Fruit fly (Drosophila melanogaster) whole organism, embryonic: ENCODE results near the gene mld.

Experiments
- Ada2b ChIP-seq: fragments of 200-800 bp; sonication (Bioruptor generic); IDR thresholded peaks from 2 replicates; pipeline ENCODE4 v1.3.6; 2022; ENCODE audit warnings: missing biosample characterization, missing genetic modification characterization
- Adf1 ChIP-seq: fragments of 200-800 bp; sonication (Bioruptor generic); IDR thresholded peaks from 2 replicates; pipeline ENCODE4 v1.3.6; 2022; ENCODE audit warnings: missing biosample characterization, missing genetic modification characterization
- Asciz ChIP-seq: fragments of 200-800 bp; sonication (Bioruptor generic); optimal IDR thresholded peaks from 2 replicates; lab custom pipeline; 2017; ENCODE audit warnings: missing biosample characterization, mild to moderate bottlenecking, missing genetic modification characterization, missing genetic modification reagents
- BEAF-32 ChIP-seq: fragments of 200-800 bp; sonication (Bioruptor generic); optimal IDR thresholded peaks from 3 replicates; lab custom pipeline; 2017; ENCODE audit warnings: missing biosample characterization, missing genetic modification characterization, mild to moderate bottlenecking, moderate library complexity, missing genetic modification reagents
- Blimp-1 ChIP-seq: fragments of 200-800 bp; sonication (Bioruptor generic); optimal IDR thresholded peaks from 3 replicates; lab custom pipeline; 2018; ENCODE audit warnings: missing biosample characterization, missing genetic modification characterization, mild to moderate bottlenecking, moderate library complexity, missing genetic modification reagents
- CG10209 ChIP-seq: fragments of 200-800 bp; sonication (Bioruptor generic); optimal IDR thresholded peaks from 3 replicates; lab custom pipeline; 2017; ENCODE audit warnings: missing biosample characterization, mild to moderate bottlenecking, missing genetic modification characterization, missing genetic modification reagents
- CG1024 ChIP-seq: fragments of 200-800 bp; sonication (Bioruptor generic); IDR thresholded peaks from 2 replicates; pipeline ENCODE4 v1.3.6; 2022; ENCODE audit warnings: missing biosample characterization, missing genetic modification characterization
- CG10274 ChIP-seq: fragments of 200-800 bp; sonication (Bioruptor generic); optimal IDR thresholded peaks from 3 replicates; lab custom pipeline; 2017; ENCODE audit warnings: missing biosample characterization, mild to moderate bottlenecking, missing genetic modification characterization
- CG10431 ChIP-seq: fragments of 200-800 bp; sonication (Bioruptor generic); optimal IDR thresholded peaks from 3 replicates; lab custom pipeline; 2018; ENCODE audit warnings: missing biosample characterization, mild to moderate bottlenecking, missing genetic modification characterization
- CG14710 ChIP-seq: fragments of 200-800 bp; sonication (Bioruptor generic); optimal IDR thresholded peaks from 3 replicates; lab custom pipeline; 2019; ENCODE audit warnings: missing biosample characterization, mild to moderate bottlenecking, missing genetic modification characterization, moderate library complexity
- CG15601 ChIP-seq: fragments of 200-800 bp; sonication (Bioruptor generic); optimal IDR thresholded peaks from 3 replicates; lab custom pipeline; 2019; ENCODE audit warnings: missing biosample characterization, mild to moderate bottlenecking, missing genetic modification characterization, moderate library complexity
- CG15696 ChIP-seq: fragments of 200-800 bp; sonication (Bioruptor generic); optimal IDR thresholded peaks from 2 replicates; lab custom pipeline; 2019; ENCODE audit warnings: missing biosample characterization, mild to moderate bottlenecking, missing genetic modification characterization, moderate library complexity
- CG16815 ChIP-seq: fragments of 200-800 bp; sonication (Bioruptor generic); optimal IDR thresholded peaks from 3 replicates; lab custom pipeline; 2017; ENCODE audit warnings: missing biosample characterization, mild to moderate bottlenecking, missing genetic modification characterization
- CG17361 ChIP-seq: fragments of 200-800 bp; sonication (Bioruptor generic); IDR thresholded peaks from 3 replicates; pipeline ENCODE4 v1.3.6; 2022; ENCODE audit warnings: missing biosample characterization, missing genetic modification characterization
- CG17829 ChIP-seq: fragments of 200-800 bp; optimal IDR thresholded peaks from 2 replicates; lab custom pipeline; 2019; ENCODE audit warnings: missing biosample characterization, mild to moderate bottlenecking, missing genetic modification characterization, moderate library complexity
- CG18476 ChIP-seq: fragments of 200-800 bp; sonication (Bioruptor generic); optimal IDR thresholded peaks from 2 replicates; lab custom pipeline; 2016; ENCODE audit warnings: missing biosample characterization, mild to moderate bottlenecking, missing genetic modification characterization
- CG30403 ChIP-seq: fragments of 200-800 bp; sonication (Bioruptor generic); optimal IDR thresholded peaks from 3 replicates; lab custom pipeline; 2016; ENCODE audit warnings: missing biosample characterization, missing genetic modification characterization
- CG31388 ChIP-seq: fragments of 200-800 bp; sonication (Bioruptor generic); optimal IDR thresholded peaks from 2 replicates; lab custom pipeline; 2016; ENCODE audit warnings: missing biosample characterization, missing genetic modification characterization
- CG4282 ChIP-seq: fragments of 200-800 bp; sonication (Bioruptor generic); optimal IDR thresholded peaks from 2 replicates; lab custom pipeline; 2016; ENCODE audit warnings: missing biosample characterization, missing genetic modification characterization
- CG4820 ChIP-seq: fragments of 200-800 bp; sonication (Bioruptor generic); optimal IDR thresholded peaks from 3 replicates; lab custom pipeline; 2016; ENCODE audit warnings: missing biosample characterization, missing genetic modification characterization
- CG6654 ChIP-seq: fragments of 200-800 bp; sonication (Bioruptor generic); optimal IDR thresholded peaks from 2 replicates; lab custom pipeline; 2017; ENCODE audit warnings: missing biosample characterization, mild to moderate bottlenecking, missing genetic modification characterization
- CG7745 ChIP-seq: fragments of 200-800 bp; sonication (Bioruptor generic); optimal IDR thresholded peaks from 2 replicates; lab custom pipeline; 2018; ENCODE audit warnings: missing biosample characterization, mild to moderate bottlenecking, missing genetic modification characterization, moderate library complexity
- CG7928 ChIP-seq: fragments of 200-800 bp; sonication (Bioruptor generic); optimal IDR thresholded peaks from 2 replicates; lab custom pipeline; 2017; ENCODE audit warnings: missing biosample characterization, mild to moderate bottlenecking, missing genetic modification characterization
- Dp ChIP-seq: fragments of 200-800 bp; sonication (Bioruptor generic); optimal IDR thresholded peaks from 2 replicates; lab custom pipeline; 2018; ENCODE audit warnings: missing biosample characterization, mild to moderate bottlenecking, missing genetic modification characterization, moderate library complexity
- ERR ChIP-seq: fragments of 200-800 bp; sonication (Bioruptor generic); optimal IDR thresholded peaks from 2 replicates; lab custom pipeline; 2016; ENCODE audit warnings: missing biosample characterization, missing genetic modification characterization
- Fer2 ChIP-seq: fragments of 200-800 bp; sonication (Bioruptor generic); optimal IDR thresholded peaks from 2 replicates; lab custom pipeline; 2018; ENCODE audit warnings: missing biosample characterization, mild to moderate bottlenecking, missing genetic modification characterization, moderate library complexity
- Hey ChIP-seq: fragments of 200-800 bp; sonication (Bioruptor generic); optimal IDR thresholded peaks from 3 replicates; lab custom pipeline; 2018; ENCODE audit warnings: missing biosample characterization, mild to moderate bottlenecking, missing genetic modification characterization
- Hr3 ChIP-seq: fragments of 200-800 bp; sonication (Bioruptor generic); optimal IDR thresholded peaks from 3 replicates; lab custom pipeline; 2016; ENCODE audit warnings: missing biosample characterization, missing genetic modification characterization
- Hr51 ChIP-seq, 2 experiments: fragments of 200-800 bp; sonication (Bioruptor generic); optimal IDR thresholded peaks; 2 replicates in 1 of 2; 3 replicates in 1 of 2; lab custom pipeline; 2016 to 2018; ENCODE audit warnings: missing biosample characterization in 2 of 2, missing genetic modification characterization in 2 of 2, mild to moderate bottlenecking in 1 of 2, moderate library complexity in 1 of 2
- MESR4 ChIP-seq: fragments of 200-800 bp; sonication (Bioruptor generic); optimal IDR thresholded peaks from 2 replicates; lab custom pipeline; 2018; ENCODE audit warnings: missing biosample characterization, mild to moderate bottlenecking, missing genetic modification characterization, moderate library complexity
- NC2α ChIP-seq: fragments of 200-800 bp; sonication (Bioruptor generic); optimal IDR thresholded peaks from 2 replicates; lab custom pipeline; 2016; ENCODE audit warnings: missing biosample characterization, missing genetic modification characterization
- NK7.1 ChIP-seq: fragments of 200-800 bp; sonication (Bioruptor generic); optimal IDR thresholded peaks from 3 replicates; lab custom pipeline; 2016; ENCODE audit warnings: missing biosample characterization, missing genetic modification characterization
- Nf-YB ChIP-seq: fragments of 200-800 bp; sonication (Bioruptor generic); optimal IDR thresholded peaks from 3 replicates; lab custom pipeline; 2019; ENCODE audit warnings: missing biosample characterization, mild to moderate bottlenecking, missing genetic modification characterization, moderate library complexity
- Oli ChIP-seq: fragments of 200-800 bp; sonication (Bioruptor generic); optimal IDR thresholded peaks from 2 replicates; lab custom pipeline; 2018; ENCODE audit warnings: missing biosample characterization, mild to moderate bottlenecking, missing genetic modification characterization, moderate library complexity
- Trl ChIP-seq, 3 experiments: fragments of >200 bp in 2 of 3; fragments of 200-800 bp in 1 of 3; sonication (Bioruptor generic) in 1 of 3; optimal IDR thresholded peaks; 2 replicates in 1 of 3; 3 replicates in 2 of 3; lab custom pipeline; 2016 to 2017; ENCODE audit warnings: missing biosample characterization in 1 of 3, missing genetic modification characterization in 1 of 3
- Usf ChIP-seq: fragments of 200-800 bp; sonication (Bioruptor generic); optimal IDR thresholded peaks from 2 replicates; lab custom pipeline; 2017; ENCODE audit warnings: missing genotype, missing biosample characterization, missing genetic modification characterization
- ara ChIP-seq: fragments of 200-800 bp; sonication (Bioruptor generic); IDR thresholded peaks from 2 replicates; pipeline ENCODE4 v1.3.6; 2022; ENCODE audit warnings: missing biosample characterization, missing genetic modification characterization
- ase ChIP-seq: fragments of 200-800 bp; sonication (Bioruptor generic); IDR thresholded peaks from 3 replicates; pipeline ENCODE4 v1.3.6; 2022; ENCODE audit warnings: missing biosample characterization, missing genetic modification characterization
- dm ChIP-seq: fragments of 200-800 bp; sonication (Bioruptor generic); optimal IDR thresholded peaks from 3 replicates; lab custom pipeline; 2016; ENCODE audit warnings: missing biosample characterization, missing genetic modification characterization
- dysf ChIP-seq: fragments of 200-800 bp; sonication (Bioruptor generic); IDR thresholded peaks from 3 replicates; pipeline ENCODE4 v1.3.6; 2022; ENCODE audit warnings: missing biosample characterization, missing genetic modification characterization
- grn ChIP-seq: fragments of 200-800 bp; sonication (Bioruptor generic); optimal IDR thresholded peaks from 3 replicates; lab custom pipeline; 2017; ENCODE audit warnings: missing biosample characterization, missing genetic modification characterization
- hbn ChIP-seq: fragments of 200-800 bp; sonication (Bioruptor generic); IDR thresholded peaks from 2 replicates; pipeline ENCODE4 v1.3.6; 2022; ENCODE audit warnings: missing biosample characterization, missing genetic modification characterization; ENCODE audit not compliant: partially characterized antibody
- lmd ChIP-seq: fragments of 200-800 bp; sonication (Bioruptor generic); IDR thresholded peaks from 2 replicates; pipeline ENCODE4 v1.3.6; 2022; ENCODE audit warnings: missing biosample characterization, missing genetic modification characterization
- lov ChIP-seq, 2 experiments: fragments of 200-800 bp in 1 of 2; fragments of >200 bp in 1 of 2; sonication (Bioruptor generic) in 1 of 2; IDR thresholded peaks in 1 of 2; optimal IDR thresholded peaks in 1 of 2; 2 replicates in 1 of 2; 3 replicates in 1 of 2; pipeline versions ENCODE4 v1.3.6 to Lab custom; 2017 to 2022; ENCODE audit warnings: missing biosample characterization in 1 of 2, missing genetic modification characterization in 1 of 2
- mld ChIP-seq: fragments of 200-800 bp; sonication (Bioruptor generic); IDR thresholded peaks from 3 replicates; pipeline ENCODE4 v1.3.6; 2022; ENCODE audit warnings: missing biosample characterization, missing genetic modification characterization; ENCODE audit not compliant: partially characterized antibody
- odd ChIP-seq: fragments of 200-800 bp; sonication (Bioruptor generic); optimal IDR thresholded peaks from 2 replicates; lab custom pipeline; 2017; ENCODE audit warnings: missing biosample characterization, mild to moderate bottlenecking, missing genetic modification characterization
- repo ChIP-seq: fragments of 200-800 bp; sonication (Bioruptor generic); optimal IDR thresholded peaks from 2 replicates; lab custom pipeline; 2016; ENCODE audit warnings: missing biosample characterization, missing genetic modification characterization
- row ChIP-seq: fragments of 200-800 bp; sonication (Bioruptor generic); IDR thresholded peaks from 3 replicates; pipeline ENCODE4 v1.3.6; 2022; ENCODE audit warnings: missing biosample characterization, missing genetic modification characterization
- slp2 ChIP-seq: fragments of 200-800 bp; sonication (Bioruptor generic); optimal IDR thresholded peaks from 2 replicates; lab custom pipeline; 2016; ENCODE audit warnings: missing biosample characterization, missing genetic modification characterization
- vnd ChIP-seq: fragments of 200-800 bp; sonication (Bioruptor generic); IDR thresholded peaks from 3 replicates; pipeline ENCODE4 v1.3.6; 2022; ENCODE audit warnings: missing biosample characterization, missing genetic modification characterization; ENCODE audit not compliant: partially characterized antibody

mld gene

DNA sequence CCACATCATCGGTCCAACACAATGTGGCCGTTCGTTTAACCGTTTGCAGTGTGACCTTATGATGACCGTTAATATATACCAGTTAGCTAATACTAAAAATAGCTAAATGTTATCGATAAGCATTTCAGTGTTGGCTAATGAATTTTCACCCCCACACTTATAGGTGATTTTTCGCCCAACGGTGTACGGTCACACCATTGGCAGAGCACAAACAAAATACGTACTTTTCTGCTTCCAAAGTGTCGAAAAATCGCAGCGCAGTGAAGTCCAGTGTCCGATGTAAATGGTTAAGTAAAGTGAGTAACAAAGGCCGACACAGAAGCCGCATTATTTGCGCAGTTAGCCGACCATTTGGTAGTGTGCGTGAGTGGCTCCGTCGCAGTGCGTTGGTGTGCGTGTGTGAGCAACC lies 40.1 kb downstream of the mld start, which contains the start of the genes Syx18 and atl (continued):
- TF ChIP-seq Adf1 (GFP tag; lab: Robert Waterston, UW) (peak; percentile 51; the same call in 1 of the 2 replicates), CG31388 (GFP tag; lab: Kevin White, UChicago) (no peak), dm (GFP tag; lab: Kevin White, UChicago) (peak; percentile 7), vnd (GFP tag; lab: Robert Waterston, UW) (no peak), Blimp-1 (GFP tag; lab: Kevin White, UChicago) (no peak), Fer2 (no peak), CG30403 (GFP tag; lab: Kevin White, UChicago) (no peak), row (0 out of 3 replicates have a peak, but pooled peaks have one; percentile 9), CG10274 (no peak), ase (GFP tag; lab: Robert Waterston, UW) (no peak), Ada2b (GFP tag; lab: Robert Waterston, UW) (no peak), ERR (GFP tag; lab: Kevin White, UChicago) (no peak), CG17361 (GFP tag; lab: Robert Waterston, UW) (no peak), Hr3 (GFP tag; lab: Kevin White, UChicago) (no peak), CG6654 (GFP tag; lab: Kevin White, UChicago) (no peak), CG10431 (GFP tag; lab: Kevin White, UChicago) (no peak), NC2α (GFP tag; lab: Kevin White, UChicago) (no peak), CG4282 (GFP tag; lab: Kevin White, UChicago) (no peak), odd (GFP tag; lab: Kevin White, UChicago) (no peak), Oli (tag; lab: Kevin White, UChicago) (no peak), Trl (optimal IDR thresholded peaks at IDR 0.05; lab: Kevin White, UChicago) (no peak), Trl (GFP tag; optimal IDR thresholded peaks at IDR 0.05; lab: Kevin White, UChicago) (no peak), repo (GFP tag; lab: Kevin White, UChicago) (no peak), CG7745 (tag; lab: Kevin White, UChicago) (no peak), CG15696 (tag; lab: Kevin White, UChicago) (no peak), CG16815 (no peak), grn (GFP tag; lab: Kevin White, UChicago) (no peak), Usf (no peak), dysf (GFP tag; lab: Robert Waterston, UW) (no peak), hbn (peak; percentile 36; the same call in 1 of the 2 replicates), mld (GFP tag; lab: Robert Waterston, UW) (peak; percentile 59; the same call in 1 of the 3 replicates), Hr51 (GFP tag; optimal IDR thresholded peaks at IDR 0.05; lab: Kevin White, UChicago) (no peak), slp2 (GFP tag; lab: Kevin White, UChicago) (no peak), CG1024 (GFP tag; lab: Robert Waterston, UW) (no peak), Asciz (GFP tag; lab: Kevin White, UChicago) (no peak), lov (optimal IDR thresholded peaks at IDR 0.05; lab: Kevin White, UChicago) (no peak), lov (GFP tag; IDR thresholded peaks at IDR 0.05; lab: Robert Waterston, UW) (no peak), ara (GFP tag; lab: Robert Waterston, UW) (no peak), lmd (GFP tag; lab: Robert Waterston, UW) (no peak), CG15601 (tag; lab: Kevin White, UChicago) (peak; percentile 18), MESR4 (GFP tag; lab: Kevin White, UChicago) (peak; percentile 96), NK7.1 (GFP tag; lab: Kevin White, UChicago) (no peak), Dp (GFP tag; lab: Kevin White, UChicago) (peak; percentile 71), CG17829 (tag; lab: Kevin White, UChicago) (peak; percentile 64), CG10209 (GFP tag; lab: Kevin White, UChicago) (no peak), CG7928 (peak; percentile 24), Hey (no peak), CG4820 (no peak), CG14710 (tag; lab: Kevin White, UChicago) (peak; percentile 71), Nf-YB (no peak), BEAF-32 (peak; percentile 59), CG18476 (GFP tag; lab: Kevin White, UChicago) (no peak)
